Worm (Caenorhabditis elegans): ENCODE results near the gene C06E4.5.
"Not testable (repeated sequence)": the region's sequence is repeated elsewhere in the genome, so short reads cannot be mapped to it uniquely, and the experiment has no call there.

C06E4.5 gene

DNA sequence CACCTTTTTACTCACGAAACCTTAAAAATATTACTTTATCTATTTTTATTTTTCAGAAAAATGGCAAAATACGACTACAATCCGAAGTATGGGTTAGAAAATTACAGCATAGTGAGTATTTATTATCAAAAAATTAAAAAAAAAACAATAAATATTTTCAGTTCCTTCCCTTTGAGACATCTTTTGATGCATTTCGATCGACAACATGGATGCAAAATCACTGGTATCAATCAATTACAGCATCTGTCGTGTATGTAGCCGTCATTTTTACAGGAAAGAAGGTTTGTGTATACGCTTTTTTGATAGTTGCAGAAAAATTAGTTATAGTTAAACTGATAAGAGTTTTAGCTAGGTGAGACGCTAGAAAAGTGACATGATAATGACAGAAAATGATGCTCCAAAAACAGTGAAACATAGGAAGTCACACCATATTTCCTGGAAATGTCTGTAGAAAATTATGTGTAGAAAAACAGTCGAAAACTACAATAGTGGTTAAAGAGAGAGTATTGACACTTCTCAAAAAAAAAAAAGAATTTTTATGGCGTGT lies 17.0 kb upstream of the C06E4.5 start, which contains the start of gene elo-3:
elo-3 (plus strand) TSS at position 51 of the 547 bp plus-strand sequence.
- TF ChIP-seq hnd-1 (tag; optimal IDR thresholded peaks at IDR 0.05) = no peak
- TF ChIP-seq hmg-4 (GFP tag; optimal IDR thresholded peaks at IDR 0.05) = no peak
- no peak for TF ChIP-seq tra-4 (tag; optimal IDR thresholded peaks at IDR 0.05)
- TF ChIP-seq F13C5.2 (tag; optimal IDR thresholded peaks at IDR 0.05) = no peak
- no peak for TF ChIP-seq hmbx-1 (tag; optimal IDR thresholded peaks at IDR 0.05)

ce11 chrIV:7240564-7240963 lies 14.2 kb upstream of the C06E4.5 start:
- TF ChIP-seq ama-1 (optimal IDR thresholded peaks at IDR 0.05) (no peak), flt-1 (GFP tag; IDR thresholded peaks at IDR 0.05) (no peak), scrt-1 (GFP tag; IDR thresholded peaks at IDR 0.05) (no peak), tbx-11 (GFP tag; IDR thresholded peaks at IDR 0.05) (no peak), pes-1 (GFP tag; IDR thresholded peaks at IDR 0.05) (peak; percentile 38; the same call in 1 of the 2 replicates)

DNA sequence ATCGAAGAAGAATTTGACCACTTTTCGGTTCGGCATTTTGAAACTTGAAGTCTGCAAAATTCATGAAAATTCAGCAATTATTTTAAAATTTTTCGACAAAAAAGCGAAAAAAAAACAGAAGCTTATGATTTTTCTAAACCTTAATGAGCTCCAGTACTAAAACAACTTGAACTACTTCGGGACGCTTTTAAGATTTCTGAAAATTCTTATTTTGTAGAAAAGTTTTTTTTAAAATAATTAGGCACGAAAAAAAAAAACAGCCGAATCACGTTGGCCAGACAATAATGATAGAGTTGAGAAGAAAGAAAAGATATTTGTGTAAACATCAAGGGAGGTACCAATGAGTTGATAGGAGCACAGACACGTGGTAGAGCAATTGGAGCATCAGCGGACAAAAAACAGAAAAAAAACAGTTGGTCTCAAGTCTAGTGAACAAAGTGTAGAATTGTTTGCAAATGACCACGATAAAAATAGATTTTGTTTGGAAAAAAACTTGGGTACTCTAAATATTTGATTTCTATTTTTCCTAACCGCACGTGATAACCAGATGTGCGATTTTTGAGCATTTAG lies 12.5 kb upstream of the C06E4.5 start, which contains the start of gene gstk-2:
gstk-2 (minus strand) TSS at position 51 of the 570 bp plus-strand sequence.
- TF ChIP-seq ceh-13 (GFP tag; optimal IDR thresholded peaks at IDR 0.05) = no peak

ce11 chrIV:7243913-7244312 lies 10.9 kb upstream of the C06E4.5 start, which contains the start of gene afmd-1:
Gene afmd-1 (plus strand): TSS chrIV:7244228.
- no peak for TF ChIP-seq ceh-13 (GFP tag; optimal IDR thresholded peaks at IDR 0.05)
- TF ChIP-seq ceh-36 (tag; optimal IDR thresholded peaks at IDR 0.05) = no peak
- TF ChIP-seq ama-1 (optimal IDR thresholded peaks at IDR 0.05) = no peak
- TF ChIP-seq scrt-1 (GFP tag; IDR thresholded peaks at IDR 0.05) = no peak
- TF ChIP-seq tbx-11 (GFP tag; IDR thresholded peaks at IDR 0.05) = no peak
- TF ChIP-seq hnd-1 (tag; optimal IDR thresholded peaks at IDR 0.05) = no peak
- no peak for TF ChIP-seq hmg-4 (GFP tag; optimal IDR thresholded peaks at IDR 0.05)
- no peak for TF ChIP-seq tbx-37 (GFP tag; conservative IDR thresholded peaks at IDR 0.05)
- no peak for TF ChIP-seq B0310.2 (tag; optimal IDR thresholded peaks at IDR 0.05)
- TF ChIP-seq pes-1 (GFP tag; IDR thresholded peaks at IDR 0.05) = no peak
- no peak for TF ChIP-seq hmbx-1 (tag; optimal IDR thresholded peaks at IDR 0.05)
- TF ChIP-seq tra-4 (tag; optimal IDR thresholded peaks at IDR 0.05) = no peak
- TF ChIP-seq sea-1 (GFP tag; conservative IDR thresholded peaks at IDR 0.05) = no peak
- TF ChIP-seq flt-1 (GFP tag; IDR thresholded peaks at IDR 0.05) = no peak
- TF ChIP-seq ets-7 (tag; optimal IDR thresholded peaks at IDR 0.05) = no peak
- no peak for TF ChIP-seq F13C5.2 (tag; optimal IDR thresholded peaks at IDR 0.05)
- TF ChIP-seq aly-1 (tag; optimal IDR thresholded peaks at IDR 0.05) = no peak

- TF ChIP-seq tbx-11 (GFP tag; IDR thresholded peaks at IDR 0.05) (no peak), ets-7 (tag; optimal IDR thresholded peaks at IDR 0.05) (no peak), flt-1 (GFP tag; IDR thresholded peaks at IDR 0.05) (no peak), tbx-37 (GFP tag; conservative IDR thresholded peaks at IDR 0.05) (no peak), B0310.2 (tag; optimal IDR thresholded peaks at IDR 0.05) (no peak)
These were observed 9.2 kb upstream of the C06E4.5 start for ce11 chrIV:7245592-7245991.

DNA sequence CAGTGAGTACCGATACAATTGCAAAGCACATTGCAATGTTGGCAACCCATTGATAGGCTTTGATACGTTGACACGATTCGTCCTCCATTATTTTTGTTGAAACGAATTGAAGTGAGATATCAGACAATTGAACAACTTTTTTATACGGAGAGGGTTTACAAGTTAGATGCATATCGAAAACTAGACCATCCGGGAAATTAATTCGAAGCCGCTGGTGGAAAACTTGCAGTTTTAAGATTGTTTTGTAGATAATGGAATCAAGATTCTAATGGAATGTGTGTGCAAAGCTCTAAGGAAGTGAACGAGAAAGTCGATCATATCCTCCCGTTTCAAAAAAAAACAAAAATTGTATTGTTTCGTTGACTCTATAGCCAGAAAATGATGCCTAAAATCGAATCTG lies 8.2 kb upstream of the C06E4.5 start, which contains the start of gene col-114:
col-114 (minus strand) TSS at position 101 of the 400 bp plus-strand sequence.
- TF ChIP-seq tbx-11 (GFP tag; IDR thresholded peaks at IDR 0.05) (no peak), ama-1 (optimal IDR thresholded peaks at IDR 0.05) (no peak)

DNA sequence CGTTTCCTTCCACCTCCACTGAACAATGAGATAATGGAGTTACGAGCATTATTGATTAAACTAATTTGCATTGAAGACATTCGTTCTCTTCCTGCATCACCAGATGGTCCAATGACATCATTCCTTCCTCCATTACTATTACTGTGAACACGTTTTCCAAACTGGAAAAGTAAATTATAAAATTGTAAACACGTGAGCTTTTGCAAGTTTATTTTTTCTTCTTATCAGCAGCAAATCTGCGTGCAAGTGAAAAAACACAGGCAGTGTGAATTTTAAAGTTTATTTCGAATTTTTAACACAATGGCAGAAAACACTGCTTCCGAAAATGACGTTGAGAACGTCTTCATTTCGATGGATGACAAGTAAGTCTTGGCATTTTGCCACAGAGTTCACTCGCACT lies 7.5 kb upstream of the C06E4.5 start, which contains the start of gene D2024.1:
D2024.1 (plus strand) TSS at position 301 of the 400 bp plus-strand sequence.
- not testable (repeated sequence) for TF ChIP-seq ama-1 (optimal IDR thresholded peaks at IDR 0.05); ceh-36 (tag; optimal IDR thresholded peaks at IDR 0.05); F13C5.2 (tag; optimal IDR thresholded peaks at IDR 0.05)

- no peak for TF ChIP-seq ama-1 (optimal IDR thresholded peaks at IDR 0.05)
- no peak for TF ChIP-seq flt-1 (GFP tag; IDR thresholded peaks at IDR 0.05)
- no peak for TF ChIP-seq tbx-37 (GFP tag; conservative IDR thresholded peaks at IDR 0.05)
- no peak for TF ChIP-seq B0310.2 (tag; optimal IDR thresholded peaks at IDR 0.05)
- TF ChIP-seq tra-4 (tag; optimal IDR thresholded peaks at IDR 0.05) = no peak
- TF ChIP-seq F13C5.2 (tag; optimal IDR thresholded peaks at IDR 0.05) = no peak
- no peak for TF ChIP-seq ceh-36 (tag; optimal IDR thresholded peaks at IDR 0.05)
- no peak for TF ChIP-seq sea-1 (GFP tag; conservative IDR thresholded peaks at IDR 0.05)
- no peak for TF ChIP-seq pes-1 (GFP tag; IDR thresholded peaks at IDR 0.05)
- TF ChIP-seq hnd-1 (tag; optimal IDR thresholded peaks at IDR 0.05) = no peak
These were observed 4.6 kb upstream of the C06E4.5 start, which contains the start of gene D2024.18 for ce11 chrIV:7250158-7250557. Gene D2024.18 (plus strand): TSS chrIV:7250458.

ce11 chrIV:7253271-7253670 lies 1.5 kb upstream of the C06E4.5 start:
- no peak for TF ChIP-seq F13C5.2 (tag; optimal IDR thresholded peaks at IDR 0.05)
- TF ChIP-seq flt-1 (GFP tag; IDR thresholded peaks at IDR 0.05) = no peak
- TF ChIP-seq scrt-1 (GFP tag; IDR thresholded peaks at IDR 0.05) = no peak
- no peak for TF ChIP-seq ceh-13 (GFP tag; optimal IDR thresholded peaks at IDR 0.05)
- TF ChIP-seq ets-7 (tag; optimal IDR thresholded peaks at IDR 0.05) = no peak
- no peak for TF ChIP-seq ceh-36 (tag; optimal IDR thresholded peaks at IDR 0.05)
- TF ChIP-seq aly-1 (tag; optimal IDR thresholded peaks at IDR 0.05) = no peak
- no peak for TF ChIP-seq ama-1 (optimal IDR thresholded peaks at IDR 0.05)
- TF ChIP-seq tbx-37 (GFP tag; conservative IDR thresholded peaks at IDR 0.05) = no peak
- no peak for TF ChIP-seq hnd-1 (tag; optimal IDR thresholded peaks at IDR 0.05)
- TF ChIP-seq tbx-11 (GFP tag; IDR thresholded peaks at IDR 0.05) = no peak
